Fruit fly (Drosophila melanogaster) whole organism, embryonic: ENCODE data around the gene CG31612.
A peak's percentile ranks its signal among the peaks of the same experiment; 100 is the strongest.

Experiments used
- Abd-B ChIP-seq: fragments of 200-800 bp; sonication (Bioruptor generic); optimal IDR thresholded peaks from 2 replicates; lab custom pipeline; 2018; ENCODE audit warnings: missing biosample characterization, mild to moderate bottlenecking, missing genetic modification characterization, moderate library complexity
- Asciz ChIP-seq: fragments of 200-800 bp; sonication (Bioruptor generic); optimal IDR thresholded peaks from 2 replicates; lab custom pipeline; 2017; ENCODE audit warnings: missing biosample characterization, mild to moderate bottlenecking, missing genetic modification characterization, missing genetic modification reagents
- B-H1 ChIP-seq: fragments of 200-800 bp; sonication (Bioruptor generic); IDR thresholded peaks from 3 replicates; pipeline ENCODE4 v1.3.6; 2022; ENCODE audit warnings: missing biosample characterization, missing genetic modification characterization
- CG12155 ChIP-seq: fragments of 200-800 bp; sonication (Bioruptor generic); optimal IDR thresholded peaks from 3 replicates; lab custom pipeline; 2016; ENCODE audit warnings: missing biosample characterization, missing genetic modification characterization
- CG12219 ChIP-seq: fragments of 200-800 bp; sonication (Bioruptor generic); optimal IDR thresholded peaks from 3 replicates; lab custom pipeline; 2018; ENCODE audit warnings: missing biosample characterization, mild to moderate bottlenecking, missing genetic modification characterization
- CG13296 ChIP-seq: fragments of 200-800 bp; sonication (Bioruptor generic); optimal IDR thresholded peaks from 3 replicates; lab custom pipeline; 2018; ENCODE audit warnings: missing biosample characterization, mild to moderate bottlenecking, missing genetic modification characterization
- CG14965 ChIP-seq: fragments of 200-800 bp; sonication (Bioruptor generic); optimal IDR thresholded peaks from 2 replicates; lab custom pipeline; 2016; ENCODE audit warnings: missing biosample characterization, missing genetic modification characterization, borderline replicate concordance
- CG15601 ChIP-seq: fragments of 200-800 bp; sonication (Bioruptor generic); optimal IDR thresholded peaks from 3 replicates; lab custom pipeline; 2019; ENCODE audit warnings: missing biosample characterization, mild to moderate bottlenecking, missing genetic modification characterization, moderate library complexity
- CG15696 ChIP-seq: fragments of 200-800 bp; sonication (Bioruptor generic); optimal IDR thresholded peaks from 2 replicates; lab custom pipeline; 2019; ENCODE audit warnings: missing biosample characterization, mild to moderate bottlenecking, missing genetic modification characterization, moderate library complexity
- CG18262 ChIP-seq: fragments of 200-800 bp; optimal IDR thresholded peaks from 3 replicates; lab custom pipeline; 2019; ENCODE audit warnings: missing biosample characterization, mild to moderate bottlenecking, missing genetic modification characterization, moderate library complexity
- CG2129 ChIP-seq: fragments of 200-800 bp; sonication (Bioruptor generic); IDR thresholded peaks from 2 replicates; pipeline ENCODE4 v1.3.6; 2022; ENCODE audit warnings: missing biosample characterization, missing genetic modification characterization; ENCODE audit not compliant: partially characterized antibody
- CG31224 ChIP-seq: fragments of 200-800 bp; sonication (Bioruptor generic); IDR thresholded peaks from 2 replicates; pipeline ENCODE4 v1.3.6; 2022; ENCODE audit warnings: missing biosample characterization, missing genetic modification characterization
- CG4360 ChIP-seq: fragments of 200-800 bp; sonication (Bioruptor generic); IDR thresholded peaks from 2 replicates; pipeline ENCODE4 v1.3.6; 2022; ENCODE audit warnings: missing biosample characterization, missing genetic modification characterization
- CG6175 ChIP-seq: fragments of 200-800 bp; sonication (Bioruptor generic); IDR thresholded peaks from 3 replicates; pipeline ENCODE4 v1.3.6; 2022; ENCODE audit warnings: missing biosample characterization, missing genetic modification characterization
- CG6689 ChIP-seq: fragments of 200-800 bp; sonication (Bioruptor generic); IDR thresholded peaks from 2 replicates; pipeline ENCODE4 v1.3.6; 2022; ENCODE audit warnings: missing biosample characterization, missing genetic modification characterization
- CG6765 ChIP-seq: fragments of 200-800 bp; sonication (Bioruptor generic); optimal IDR thresholded peaks from 3 replicates; lab custom pipeline; 2017; ENCODE audit warnings: missing biosample characterization, mild to moderate bottlenecking, missing genetic modification characterization
- CG6854 ChIP-seq: fragments of 200-800 bp; sonication (Bioruptor generic); optimal IDR thresholded peaks from 3 replicates; lab custom pipeline; 2017; ENCODE audit warnings: missing biosample characterization, mild to moderate bottlenecking, missing genetic modification characterization
- CG7786 ChIP-seq: fragments of 200-800 bp; sonication (Bioruptor generic); optimal IDR thresholded peaks from 2 replicates; lab custom pipeline; 2016; ENCODE audit warnings: missing biosample characterization, missing genetic modification characterization
- CG8478 ChIP-seq: fragments of >200 bp; optimal IDR thresholded peaks from 2 replicates; lab custom pipeline; 2018
- CG9437 ChIP-seq: fragments of 200-800 bp; sonication (Bioruptor generic); optimal IDR thresholded peaks from 2 replicates; lab custom pipeline; 2018; ENCODE audit warnings: missing biosample characterization, mild to moderate bottlenecking, missing genetic modification characterization
- Deaf1 ChIP-seq: fragments of 200-800 bp; optimal IDR thresholded peaks from 3 replicates; lab custom pipeline; 2019; ENCODE audit warnings: missing biosample characterization, mild to moderate bottlenecking, missing genetic modification characterization, moderate library complexity
- Dip2 ChIP-seq: fragments of 200-800 bp; sonication (Bioruptor generic); IDR thresholded peaks from 2 replicates; pipeline ENCODE4 v1.3.6; 2022; ENCODE audit warnings: missing biosample characterization, missing genetic modification characterization
- ERR ChIP-seq: fragments of 200-800 bp; sonication (Bioruptor generic); optimal IDR thresholded peaks from 2 replicates; lab custom pipeline; 2016; ENCODE audit warnings: missing biosample characterization, missing genetic modification characterization
- Ets65A ChIP-seq: fragments of 200-800 bp; sonication (Bioruptor generic); peaks from one replicate; lab custom pipeline; 2016; ENCODE audit warnings: missing biosample characterization, missing genetic modification characterization
- Fer2 ChIP-seq: fragments of 200-800 bp; sonication (Bioruptor generic); optimal IDR thresholded peaks from 2 replicates; lab custom pipeline; 2018; ENCODE audit warnings: missing biosample characterization, mild to moderate bottlenecking, missing genetic modification characterization, moderate library complexity
- Hmr ChIP-seq: fragments of 200-800 bp; sonication (Bioruptor generic); optimal IDR thresholded peaks from 3 replicates; lab custom pipeline; 2017; ENCODE audit warnings: mild to moderate bottlenecking, missing biosample characterization, missing genetic modification reagents, missing genetic modification characterization
- Poxn ChIP-seq: fragments of 200-800 bp; sonication (Bioruptor generic); IDR thresholded peaks from 2 replicates; pipeline ENCODE4 v1.3.6; 2022; ENCODE audit warnings: missing biosample characterization, missing genetic modification characterization
- Scr ChIP-seq: fragments of 200-800 bp; sonication (Bioruptor generic); IDR thresholded peaks from 2 replicates; pipeline ENCODE4 v1.3.6; 2022; ENCODE audit warnings: missing biosample characterization, missing genetic modification characterization; ENCODE audit not compliant: partially characterized antibody
- Sry-δ ChIP-seq: fragments of 200-800 bp; sonication (Bioruptor generic); optimal IDR thresholded peaks from 2 replicates; lab custom pipeline; 2016; ENCODE audit warnings: missing biosample characterization, missing genetic modification characterization
- az2 ChIP-seq: fragments of 200-800 bp; sonication (Bioruptor generic); optimal IDR thresholded peaks from 3 replicates; lab custom pipeline; 2016; ENCODE audit warnings: missing biosample characterization, missing genetic modification characterization
- chinmo ChIP-seq: fragments of 200-800 bp; sonication (Bioruptor generic); IDR thresholded peaks from 4 replicates; pipeline ENCODE4 v1.3.6; 2022; ENCODE audit warnings: missing biosample characterization, missing genetic modification characterization; ENCODE audit not compliant: partially characterized antibody
- chn ChIP-seq: fragments of 200-800 bp; sonication (Bioruptor generic); optimal IDR thresholded peaks from 2 replicates; lab custom pipeline; 2016; ENCODE audit warnings: missing biosample characterization, missing genetic modification characterization
- corto ChIP-seq: fragments of 200-800 bp; sonication (Bioruptor generic); optimal IDR thresholded peaks from 2 replicates; lab custom pipeline; 2016; ENCODE audit warnings: missing biosample characterization, mild to moderate bottlenecking, missing genetic modification characterization, moderate library complexity
- crp ChIP-seq, 2 experiments: fragments of 200-800 bp; sonication (Bioruptor generic); optimal IDR thresholded peaks; 2 replicates in 1 of 2; 3 replicates in 1 of 2; lab custom pipeline; 2017; ENCODE audit warnings: missing biosample characterization in 2 of 2, missing genetic modification characterization in 2 of 2, mild to moderate bottlenecking in 1 of 2, moderate library complexity in 1 of 2
- kay ChIP-seq: fragments of 200-800 bp; sonication (Bioruptor generic); optimal IDR thresholded peaks from 2 replicates; lab custom pipeline; 2016; ENCODE audit warnings: missing biosample characterization, missing genetic modification characterization
- ken ChIP-seq: fragments of 200-800 bp; sonication (Bioruptor generic); IDR thresholded peaks from 3 replicates; pipeline ENCODE4 v1.3.6; 2022; ENCODE audit warnings: missing biosample characterization, missing genetic modification characterization
- lov ChIP-seq, 2 experiments: fragments of 200-800 bp in 1 of 2; fragments of >200 bp in 1 of 2; sonication (Bioruptor generic) in 1 of 2; IDR thresholded peaks in 1 of 2; optimal IDR thresholded peaks in 1 of 2; 2 replicates in 1 of 2; 3 replicates in 1 of 2; pipeline versions ENCODE4 v1.3.6 to Lab custom; 2017 to 2022; ENCODE audit warnings: missing biosample characterization in 1 of 2, missing genetic modification characterization in 1 of 2
- mam ChIP-seq: fragments of 200-800 bp; sonication (Bioruptor generic); optimal IDR thresholded peaks from 3 replicates; lab custom pipeline; 2016; ENCODE audit warnings: missing biosample characterization, missing genetic modification characterization
- mld ChIP-seq: fragments of 200-800 bp; sonication (Bioruptor generic); IDR thresholded peaks from 3 replicates; pipeline ENCODE4 v1.3.6; 2022; ENCODE audit warnings: missing biosample characterization, missing genetic modification characterization; ENCODE audit not compliant: partially characterized antibody
- nmo ChIP-seq: fragments of 200-800 bp; sonication (Bioruptor generic); optimal IDR thresholded peaks from 2 replicates; lab custom pipeline; 2018; ENCODE audit warnings: missing biosample characterization, mild to moderate bottlenecking, missing genetic modification characterization, moderate library complexity
- repo ChIP-seq: fragments of 200-800 bp; sonication (Bioruptor generic); optimal IDR thresholded peaks from 2 replicates; lab custom pipeline; 2016; ENCODE audit warnings: missing biosample characterization, missing genetic modification characterization
- slbo ChIP-seq: fragments of 200-800 bp; sonication (Bioruptor generic); IDR thresholded peaks from 2 replicates; pipeline ENCODE4 v1.3.6; 2022; ENCODE audit warnings: missing biosample characterization, missing genetic modification characterization
- sqz ChIP-seq: fragments of 200-800 bp; sonication (Bioruptor generic); optimal IDR thresholded peaks from 3 replicates; lab custom pipeline; 2018; ENCODE audit warnings: missing biosample characterization, mild to moderate bottlenecking, missing genetic modification characterization
- tap ChIP-seq: fragments of 200-800 bp; optimal IDR thresholded peaks from 3 replicates; lab custom pipeline; 2019; ENCODE audit warnings: missing biosample characterization, mild to moderate bottlenecking, missing genetic modification characterization, moderate library complexity
- ttk ChIP-seq: fragments of 200-800 bp; sonication (Bioruptor generic); IDR thresholded peaks from 2 replicates; pipeline ENCODE4 v2.1.2; 2022; ENCODE audit warnings: missing biosample characterization, missing genetic modification characterization
- vnd ChIP-seq: fragments of 200-800 bp; sonication (Bioruptor generic); IDR thresholded peaks from 3 replicates; pipeline ENCODE4 v1.3.6; 2022; ENCODE audit warnings: missing biosample characterization, missing genetic modification characterization; ENCODE audit not compliant: partially characterized antibody
- yki ChIP-seq: fragments of >200 bp; optimal IDR thresholded peaks from 3 replicates; lab custom pipeline; 2018

Gene CG31612

dm6 chr2L:21804105-21804504 is 8.9 kb upstream of the CG31612 start:
- TF ChIP-seq Ets65A (GFP tag; lab: Kevin White, UChicago) (peak; percentile 72), az2 (GFP tag; lab: Kevin White, UChicago) (no peak), mld (GFP tag; lab: Robert Waterston, UW) (no peak)

- TF ChIP-seq nmo (GFP tag; lab: Kevin White, UChicago): peak; percentile 98
- TF ChIP-seq Deaf1 (tag; lab: Kevin White, UChicago): peak; percentile 84
- peak; percentile 78 for TF ChIP-seq CG14965
- TF ChIP-seq CG4360 (GFP tag; lab: Robert Waterston, UW): peak; percentile 78
- no peak for TF ChIP-seq CG8478 (lab: Kevin White, UChicago)
- TF ChIP-seq CG6175 (GFP tag; lab: Robert Waterston, UW): no peak; the same call in 1 of the 3 replicates
- TF ChIP-seq tap: peak; percentile 98
- 0 out of 4 replicates have a peak, but pooled peaks have one; percentile 33 for TF ChIP-seq chinmo (GFP tag; lab: Robert Waterston, UW)
- peak; percentile 96 for TF ChIP-seq Asciz
- peak; percentile 89 for TF ChIP-seq Poxn (GFP tag; lab: Robert Waterston, UW)
- peak; percentile 27 for TF ChIP-seq yki (lab: Kevin White, UChicago)
- peak; percentile 96 for TF ChIP-seq Abd-B (GFP tag; lab: Kevin White, UChicago)
- TF ChIP-seq CG6689: peak; percentile 97
- peak; percentile 96 for TF ChIP-seq ttk (GFP tag; lab: Robert Waterston, UW)
- TF ChIP-seq crp (GFP tag; optimal IDR thresholded peaks at IDR 0.05; lab: Kevin White, UChicago): peak; percentile 74 to 88
- no peak for TF ChIP-seq vnd
- TF ChIP-seq CG31224: peak; percentile 93
- peak; percentile 61 for TF ChIP-seq Dip2
- TF ChIP-seq B-H1 (GFP tag; lab: Robert Waterston, UW): peak; percentile 95
- TF ChIP-seq CG13296: peak; percentile 96
- peak; percentile 97 for TF ChIP-seq Fer2
- peak; percentile 93 for TF ChIP-seq ERR (GFP tag; lab: Kevin White, UChicago)
- peak; percentile 95 for TF ChIP-seq CG7786 (GFP tag; lab: Kevin White, UChicago)
- TF ChIP-seq CG12219: peak; percentile 98
- peak; percentile 98 for TF ChIP-seq CG18262 (tag; lab: Kevin White, UChicago)
- TF ChIP-seq Hmr (GFP tag; lab: Kevin White, UChicago): peak; percentile 97
- 0 out of 2 replicates have a peak, but pooled peaks have one; percentile 23 for TF ChIP-seq Scr (GFP tag; lab: Robert Waterston, UW)
- peak; percentile 89 for TF ChIP-seq kay
- TF ChIP-seq CG6854 (GFP tag; lab: Kevin White, UChicago): peak; percentile 94
- peak; percentile 98 for TF ChIP-seq CG15696
- peak; percentile 91 for TF ChIP-seq corto (GFP tag; lab: Kevin White, UChicago)
- TF ChIP-seq CG6765: peak; percentile 95
- TF ChIP-seq lov (optimal IDR thresholded peaks at IDR 0.05; lab: Kevin White, UChicago): no peak
- peak; percentile 96 for TF ChIP-seq lov (GFP tag; IDR thresholded peaks at IDR 0.05; lab: Robert Waterston, UW)
- TF ChIP-seq mam (GFP tag; lab: Kevin White, UChicago): peak; percentile 98
- no peak for TF ChIP-seq CG2129
- TF ChIP-seq chn (GFP tag; lab: Kevin White, UChicago): peak; percentile 98
- peak; percentile 66 for TF ChIP-seq Sry-δ (GFP tag; lab: Kevin White, UChicago)
- TF ChIP-seq repo: peak; percentile 93
- peak; percentile 96 for TF ChIP-seq CG15601
- TF ChIP-seq CG9437 (GFP tag; lab: Kevin White, UChicago): peak; percentile 92
- peak; percentile 97 for TF ChIP-seq ken (GFP tag; lab: Robert Waterston, UW)
- peak; percentile 98 for TF ChIP-seq slbo (GFP tag; lab: Robert Waterston, UW)
- TF ChIP-seq CG12155 (GFP tag; lab: Kevin White, UChicago): peak; percentile 95
- TF ChIP-seq sqz (GFP tag; lab: Kevin White, UChicago): peak; percentile 92
Observed at dm6 chr2L:21794547-21795341, 503 bp downstream of the CG31612 start.
